Worm (Caenorhabditis elegans): ENCODE data around the gene glr-2.

DNA sequence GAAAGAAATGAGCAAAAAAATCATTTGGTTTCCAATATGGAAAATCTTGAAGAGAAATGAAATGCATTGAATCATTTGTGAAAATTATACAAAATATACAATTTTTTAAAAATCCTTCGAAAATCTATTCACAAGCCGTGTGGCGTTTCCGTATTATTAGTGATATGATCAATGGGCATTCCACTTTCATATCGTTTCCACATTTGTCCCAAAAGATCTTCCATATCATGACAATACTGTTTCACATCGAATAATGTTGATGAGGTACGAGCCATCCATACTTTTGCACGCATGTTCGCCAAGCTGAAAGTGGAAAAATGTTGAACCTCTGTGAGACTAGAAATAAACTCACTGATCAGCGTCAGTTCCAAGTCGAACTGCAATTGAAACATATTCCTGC lies 1.6 kb upstream of the glr-2 start:
- TF ChIP-seq tbx-37 (GFP tag; conservative IDR thresholded peaks at IDR 0.05): no peak
- TF ChIP-seq ama-1 (optimal IDR thresholded peaks at IDR 0.05): no peak
- no peak for TF ChIP-seq F13C5.2 (tag; optimal IDR thresholded peaks at IDR 0.05)
- no peak for TF ChIP-seq hnd-1 (tag; optimal IDR thresholded peaks at IDR 0.05)
- TF ChIP-seq sea-1 (GFP tag; conservative IDR thresholded peaks at IDR 0.05): no peak
- TF ChIP-seq ets-7 (tag; optimal IDR thresholded peaks at IDR 0.05): no peak
- no peak for TF ChIP-seq aly-1 (tag; optimal IDR thresholded peaks at IDR 0.05)
- no peak for TF ChIP-seq hmg-4 (GFP tag; optimal IDR thresholded peaks at IDR 0.05)
- no peak for TF ChIP-seq ceh-13 (GFP tag; optimal IDR thresholded peaks at IDR 0.05)
- no peak for TF ChIP-seq hmbx-1 (tag; optimal IDR thresholded peaks at IDR 0.05)
- no peak for TF ChIP-seq scrt-1 (GFP tag; IDR thresholded peaks at IDR 0.05)
- TF ChIP-seq tbx-11 (GFP tag; IDR thresholded peaks at IDR 0.05): no peak
- no peak for TF ChIP-seq flt-1 (GFP tag; IDR thresholded peaks at IDR 0.05)
- no peak for TF ChIP-seq B0310.2 (tag; optimal IDR thresholded peaks at IDR 0.05)

Data from whole organism, early embryonic.